Worm (Caenorhabditis elegans) whole organism, early embryonic: ENCODE results near the gene nlp-2.

Experiments
- ama-1 ChIP-seq: fragments of 150-350 bp; optimal IDR thresholded peaks from 2 replicates; lab custom pipeline; 2014
- ceh-36 ChIP-seq: sonication (generic microtip); optimal IDR thresholded peaks from 2 replicates; lab custom pipeline; 2016; ENCODE audit warnings: missing genetic modification characterization, inconsistent platforms, missing compliant biosample characterization
- flt-1 ChIP-seq: fragments of 200-800 bp; sonication (Bioruptor generic); IDR thresholded peaks from 2 replicates; pipeline ENCODE4 v1.3.6; 2022; ENCODE audit warnings: missing genetic modification characterization, missing compliant biosample characterization
- pes-1 ChIP-seq: fragments of 200-800 bp; sonication (Bioruptor generic); IDR thresholded peaks from 2 replicates; pipeline ENCODE4 v1.3.6; 2022; ENCODE audit warnings: missing genetic modification reagents, missing genetic modification characterization, missing compliant biosample characterization
- sea-1 ChIP-seq: fragments of 200-800 bp; sonication (Bioruptor generic); conservative IDR thresholded peaks from 2 replicates; pipeline ENCODE4 v1.3.6; 2022; ENCODE audit warnings: missing genetic modification characterization, missing compliant biosample characterization
- tra-4 ChIP-seq: sonication (generic microtip); optimal IDR thresholded peaks from 2 replicates; lab custom pipeline; 2017; ENCODE audit warnings: missing genetic modification characterization, missing compliant biosample characterization

ce11 chrX:2321758-2322157 lies 22.8 kb downstream of the nlp-2 start:
- TF ChIP-seq ama-1 (no peak), ceh-36 (tag; lab: Kevin White, UChicago) (no peak), tra-4 (tag; lab: Kevin White, UChicago) (no peak), flt-1 (GFP tag; lab: Robert Waterston, UW) (no peak), pes-1 (GFP tag; lab: Robert Waterston, UW) (no peak), sea-1 (GFP tag; lab: Robert Waterston, UW) (no peak)
